Fruit fly (Drosophila melanogaster): Measurements from ENCODE around the gene CecC.
A peak's percentile ranks its signal among the peaks of the same experiment; 100 is the strongest.

DNA sequence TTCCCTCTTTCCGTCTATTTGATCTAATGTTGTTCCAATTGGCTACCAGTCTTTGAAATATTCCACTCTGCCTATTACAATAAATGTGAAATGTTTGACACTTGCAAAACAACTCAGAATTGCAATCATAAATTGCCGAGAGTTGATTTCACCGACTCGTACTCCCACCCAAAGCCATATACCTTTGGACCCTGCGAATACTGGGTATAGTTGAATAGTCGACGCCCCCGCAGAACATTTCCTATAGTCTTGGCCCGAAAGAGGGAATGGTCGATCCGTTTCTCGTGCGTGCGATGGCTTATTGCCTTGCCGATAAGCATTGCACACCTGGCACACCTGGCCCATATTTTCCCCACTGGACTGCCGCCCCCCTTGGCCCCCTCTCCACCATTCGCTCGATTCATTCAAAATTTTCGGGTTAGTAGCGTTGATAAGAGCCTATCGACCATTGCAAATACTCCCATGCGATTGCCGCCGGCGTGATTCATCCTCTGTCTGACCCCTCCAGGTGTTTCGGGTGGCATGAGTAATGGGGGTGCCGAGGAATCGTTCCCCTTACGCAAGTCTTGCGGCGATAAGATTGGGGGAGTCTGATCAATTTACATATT, 16.1 kb upstream of the CecC start:
- TF ChIP-seq wdn (GFP tag; IDR thresholded peaks at IDR 0.05) (0 out of 2 replicates have a peak, but pooled peaks have one; percentile 26), CG9609 (GFP tag; optimal IDR thresholded peaks at IDR 0.05) (no peak), CG4328 (GFP tag; optimal IDR thresholded peaks at IDR 0.05) (no peak), Nf-YB (GFP tag; optimal IDR thresholded peaks at IDR 0.05) (no peak), ewg (GFP tag; optimal IDR thresholded peaks at IDR 0.05) (no peak), CG17385 (GFP tag; optimal IDR thresholded peaks at IDR 0.05) (peak; percentile 14), CG33557 (GFP tag; optimal IDR thresholded peaks at IDR 0.05) (no peak), gcm (GFP tag; optimal IDR thresholded peaks at IDR 0.05) (no peak), oc (tag; optimal IDR thresholded peaks at IDR 0.05) (no peak)

All from whole organism, embryonic.